Worm (Caenorhabditis elegans) whole organism, late embryonic: ENCODE measurements around the gene sdz-26.

Experiments used
- C08G9.2 ChIP-seq: sonication (generic microtip); optimal IDR thresholded peaks from 2 replicates; lab custom pipeline; 2016; ENCODE audit warnings: mild to moderate bottlenecking, missing genetic modification characterization, moderate library complexity, missing compliant biosample characterization
- K09A11.1 ChIP-seq: sonication (generic microtip); optimal IDR thresholded peaks from 2 replicates; lab custom pipeline; 2017; ENCODE audit warnings: antibody characterized with exemption, mild to moderate bottlenecking, missing genetic modification characterization, missing compliant biosample characterization; ENCODE audit not compliant: insufficient read depth
- ahr-1 ChIP-seq: sonication (generic microtip); optimal IDR thresholded peaks from 2 replicates; lab custom pipeline; 2016; ENCODE audit warnings: missing genetic modification characterization, missing compliant biosample characterization
- ama-1 ChIP-seq: fragments of 150-350 bp; optimal IDR thresholded peaks from 2 replicates; lab custom pipeline; 2014
- ceh-14 ChIP-seq: sonication (generic microtip); optimal IDR thresholded peaks from 2 replicates; lab custom pipeline; 2016; ENCODE audit warnings: missing genotype, missing genetic modification characterization, missing compliant biosample characterization
- ceh-18 ChIP-seq: sonication (generic microtip); optimal IDR thresholded peaks from 2 replicates; lab custom pipeline; 2016; ENCODE audit warnings: missing genetic modification characterization, missing compliant biosample characterization
- ceh-19 ChIP-seq: fragments of 200-800 bp; sonication (Bioruptor generic); optimal IDR thresholded peaks from 2 replicates; lab custom pipeline; 2018; ENCODE audit warnings: mild to moderate bottlenecking, missing genetic modification characterization, missing compliant biosample characterization
- ceh-22 ChIP-seq: sonication (generic microtip); optimal IDR thresholded peaks from 2 replicates; lab custom pipeline; 2017; ENCODE audit warnings: missing biosample characterization, missing genetic modification characterization
- ceh-24 ChIP-seq: sonication (generic microtip); optimal IDR thresholded peaks from 2 replicates; lab custom pipeline; 2016; ENCODE audit warnings: mild to moderate bottlenecking, missing genetic modification characterization, missing compliant biosample characterization
- ceh-31 ChIP-seq: sonication (generic microtip); optimal IDR thresholded peaks from 2 replicates; lab custom pipeline; 2016; ENCODE audit warnings: missing genetic modification characterization, missing compliant biosample characterization
- ceh-34 ChIP-seq: sonication (generic microtip); optimal IDR thresholded peaks from 2 replicates; lab custom pipeline; 2016; ENCODE audit warnings: mild to moderate bottlenecking, missing genetic modification characterization, missing compliant biosample characterization
- ceh-48 ChIP-seq: sonication (generic microtip); optimal IDR thresholded peaks from 2 replicates; lab custom pipeline; 2016; ENCODE audit warnings: missing genetic modification characterization, inconsistent platforms, missing compliant biosample characterization
- ceh-9 ChIP-seq: sonication (generic microtip); optimal IDR thresholded peaks from 2 replicates; lab custom pipeline; 2016; ENCODE audit warnings: mild to moderate bottlenecking, missing genetic modification characterization, inconsistent platforms, missing compliant biosample characterization
- dmd-4 ChIP-seq: sonication (generic microtip); optimal IDR thresholded peaks from 2 replicates; lab custom pipeline; 2016; ENCODE audit warnings: borderline replicate concordance, missing genetic modification characterization, missing compliant biosample characterization
- dve-1 ChIP-seq: sonication (generic microtip); optimal IDR thresholded peaks from 2 replicates; lab custom pipeline; 2017; ENCODE audit warnings: antibody characterized with exemption, mild to moderate bottlenecking, missing genetic modification characterization, missing compliant biosample characterization
- elt-2 ChIP-seq: sonication (generic microtip); optimal IDR thresholded peaks from 2 replicates; lab custom pipeline; 2016; ENCODE audit warnings: missing genetic modification reagents, missing genetic modification characterization, missing compliant biosample characterization
- elt-4 ChIP-seq: sonication (generic microtip); optimal IDR thresholded peaks from 2 replicates; lab custom pipeline; 2016; ENCODE audit warnings: missing genetic modification characterization, missing compliant biosample characterization
- ets-4 ChIP-seq: sonication (generic microtip); optimal IDR thresholded peaks from 2 replicates; lab custom pipeline; 2016; ENCODE audit warnings: missing genetic modification characterization, missing compliant biosample characterization
- fax-1 ChIP-seq: sonication (generic microtip); optimal IDR thresholded peaks from 2 replicates; lab custom pipeline; 2016; ENCODE audit warnings: missing genotype, missing genetic modification characterization, missing compliant biosample characterization
- fkh-10 ChIP-seq: fragments of 150-350 bp; optimal IDR thresholded peaks from 2 replicates; lab custom pipeline; 2014; ENCODE audit warnings: missing biosample characterization, missing genetic modification reagents, missing genetic modification characterization
- gmeb-2 ChIP-seq: sonication (generic microtip); optimal IDR thresholded peaks from 2 replicates; lab custom pipeline; 2016; ENCODE audit warnings: missing genetic modification characterization, inconsistent platforms, missing compliant biosample characterization
- hlh-13 ChIP-seq: fragments of 200-800 bp; sonication (Bioruptor generic); optimal IDR thresholded peaks from 2 replicates; lab custom pipeline; 2018; ENCODE audit warnings: mild to moderate bottlenecking, missing genetic modification characterization, missing compliant biosample characterization
- hlh-30 ChIP-seq: sonication (generic microtip); optimal IDR thresholded peaks from 2 replicates; lab custom pipeline; 2017; ENCODE audit warnings: antibody characterized with exemption, missing genetic modification characterization, missing compliant biosample characterization; ENCODE audit not compliant: insufficient read depth
- hlh-6 ChIP-seq: sonication (generic microtip); optimal IDR thresholded peaks from 2 replicates; lab custom pipeline; 2016; ENCODE audit warnings: missing genotype, missing genetic modification characterization, missing compliant biosample characterization
- lim-6 ChIP-seq: sonication (generic microtip); optimal IDR thresholded peaks from 2 replicates; lab custom pipeline; 2016; ENCODE audit warnings: missing genetic modification characterization, missing compliant biosample characterization
- mec-3 ChIP-seq: sonication (generic microtip); optimal IDR thresholded peaks from 2 replicates; lab custom pipeline; 2016; ENCODE audit warnings: borderline replicate concordance, missing genetic modification characterization, missing compliant biosample characterization
- nhr-232 ChIP-seq: sonication (generic microtip); optimal IDR thresholded peaks from 2 replicates; lab custom pipeline; 2016; ENCODE audit warnings: missing genetic modification characterization, missing compliant biosample characterization
- odd-2 ChIP-seq: sonication (generic microtip); optimal IDR thresholded peaks from 2 replicates; lab custom pipeline; 2017; ENCODE audit warnings: antibody characterized with exemption, mild to moderate bottlenecking, missing genetic modification characterization, missing compliant biosample characterization
- pag-3 ChIP-seq: sonication (generic microtip); optimal IDR thresholded peaks from 2 replicates; lab custom pipeline; 2016; ENCODE audit warnings: missing compliant biosample characterization, missing genetic modification characterization, borderline replicate concordance
- pax-1 ChIP-seq: fragments of 150-350 bp; optimal IDR thresholded peaks from 2 replicates; lab custom pipeline; 2014; ENCODE audit warnings: missing biosample characterization, missing genetic modification characterization
- pha-4 ChIP-seq: fragments of 150-350 bp; optimal IDR thresholded peaks from 2 replicates; lab custom pipeline; 2018; ENCODE audit warnings: missing biosample characterization, missing genetic modification reagents, missing genetic modification characterization
- ref-2 ChIP-seq: sonication (generic microtip); optimal IDR thresholded peaks from 2 replicates; lab custom pipeline; 2016; ENCODE audit warnings: missing genetic modification characterization, missing compliant biosample characterization
- rnt-1 ChIP-seq: sonication (generic microtip); optimal IDR thresholded peaks from 2 replicates; lab custom pipeline; 2016; ENCODE audit warnings: missing genetic modification characterization, missing compliant biosample characterization
- sox-4 ChIP-seq: sonication (generic microtip); optimal IDR thresholded peaks from 2 replicates; lab custom pipeline; 2017; ENCODE audit warnings: mild to moderate bottlenecking, missing genetic modification characterization, inconsistent platforms, missing compliant biosample characterization
- tbx-7 ChIP-seq: sonication (generic microtip); optimal IDR thresholded peaks from 2 replicates; lab custom pipeline; 2016; ENCODE audit warnings: missing genotype, missing genetic modification characterization, missing compliant biosample characterization
- unc-42 ChIP-seq: sonication (generic microtip); optimal IDR thresholded peaks from 2 replicates; lab custom pipeline; 2016; ENCODE audit warnings: missing genotype, missing genetic modification characterization, missing compliant biosample characterization
- unc-86 ChIP-seq: sonication (generic microtip); optimal IDR thresholded peaks from 2 replicates; lab custom pipeline; 2016; ENCODE audit warnings: missing genetic modification characterization, missing compliant biosample characterization
- zip-5 ChIP-seq: sonication (generic microtip); optimal IDR thresholded peaks from 2 replicates; lab custom pipeline; 2016; ENCODE audit warnings: missing genetic modification characterization, missing compliant biosample characterization
- ztf-16 ChIP-seq: sonication (generic microtip); optimal IDR thresholded peaks from 2 replicates; lab custom pipeline; 2017; ENCODE audit warnings: missing genetic modification characterization, missing compliant biosample characterization

sdz-26 gene

DNA sequence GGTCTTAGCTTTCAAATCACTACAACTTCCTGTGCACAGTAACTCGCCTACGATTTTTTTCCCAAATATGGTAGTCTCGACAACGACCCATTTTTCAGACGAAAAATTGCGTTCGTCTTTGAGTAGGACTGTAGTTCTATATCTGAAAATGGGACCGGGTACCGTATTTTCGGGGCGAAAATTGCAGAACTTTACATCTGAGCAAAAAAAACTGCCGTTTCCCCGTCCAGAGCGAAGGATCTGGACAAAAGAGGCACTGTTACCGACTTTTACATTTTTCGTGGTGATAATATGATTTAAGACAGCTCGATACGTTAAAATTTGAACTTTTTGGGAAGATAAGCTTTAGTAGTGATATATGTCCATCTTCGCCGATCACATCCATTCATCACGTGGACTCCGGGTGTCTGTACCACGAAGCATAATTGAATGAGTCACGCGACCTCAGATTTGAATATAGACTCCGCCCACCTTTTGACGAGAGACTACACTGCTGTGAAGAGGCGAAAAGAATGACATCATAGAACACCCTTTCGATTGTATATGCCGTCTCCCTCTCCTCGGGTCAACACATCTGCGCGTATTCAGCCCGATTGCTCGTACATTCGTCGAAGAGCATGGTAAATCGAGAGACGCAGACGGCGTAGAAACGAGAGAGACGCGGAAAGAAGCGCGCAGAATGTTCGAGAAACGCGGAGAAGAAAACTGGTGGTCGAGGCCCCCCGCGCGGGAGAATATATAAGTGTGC lies 23.4 kb downstream of the sdz-26 start (continued):
- TF ChIP-seq rnt-1 (peak; percentile 91), zip-5 (tag; lab: Kevin White, UChicago) (no peak), ets-4 (peak; percentile 85), pax-1 (tag; lab: Kevin White, UChicago) (peak; percentile 18), sox-4 (tag; lab: Kevin White, UChicago) (no peak), ceh-22 (tag; lab: Kevin White, UChicago) (peak; percentile 77), hlh-13 (GFP tag; lab: Kevin White, UChicago) (no peak), hlh-30 (peak; percentile 97), unc-42 (tag; lab: Kevin White, UChicago) (peak; percentile 53), elt-4 (tag; lab: Kevin White, UChicago) (no peak), ceh-18 (tag; lab: Kevin White, UChicago) (peak; percentile 43), hlh-6 (tag; lab: Kevin White, UChicago) (no peak), lim-6 (tag; lab: Kevin White, UChicago) (no peak), pha-4 (tag; lab: Kevin White, UChicago) (no peak), ztf-16 (tag; lab: Kevin White, UChicago) (no peak), unc-86 (tag; lab: Kevin White, UChicago) (no peak), ceh-19 (peak; percentile 38), pag-3 (tag; lab: Kevin White, UChicago) (no peak), tbx-7 (tag; lab: Kevin White, UChicago) (peak; percentile 8), ama-1 (peak; percentile 21), fkh-10 (GFP tag; lab: Kevin White, UChicago) (no peak), C08G9.2 (tag; lab: Kevin White, UChicago) (peak; percentile 45), gmeb-2 (no peak), nhr-232 (peak; percentile 14), ceh-48 (tag; lab: Kevin White, UChicago) (no peak), odd-2 (tag; lab: Kevin White, UChicago) (no peak), ceh-24 (tag; lab: Kevin White, UChicago) (no peak), ceh-14 (tag; lab: Kevin White, UChicago) (peak; percentile 74), dve-1 (tag; lab: Kevin White, UChicago) (peak; percentile 19), ref-2 (peak; percentile 93), K09A11.1 (no peak), mec-3 (no peak), ceh-9 (tag; lab: Kevin White, UChicago) (no peak), dmd-4 (tag; lab: Kevin White, UChicago) (peak; percentile 48), fax-1 (no peak), ceh-34 (tag; lab: Kevin White, UChicago) (peak; percentile 95)

DNA sequence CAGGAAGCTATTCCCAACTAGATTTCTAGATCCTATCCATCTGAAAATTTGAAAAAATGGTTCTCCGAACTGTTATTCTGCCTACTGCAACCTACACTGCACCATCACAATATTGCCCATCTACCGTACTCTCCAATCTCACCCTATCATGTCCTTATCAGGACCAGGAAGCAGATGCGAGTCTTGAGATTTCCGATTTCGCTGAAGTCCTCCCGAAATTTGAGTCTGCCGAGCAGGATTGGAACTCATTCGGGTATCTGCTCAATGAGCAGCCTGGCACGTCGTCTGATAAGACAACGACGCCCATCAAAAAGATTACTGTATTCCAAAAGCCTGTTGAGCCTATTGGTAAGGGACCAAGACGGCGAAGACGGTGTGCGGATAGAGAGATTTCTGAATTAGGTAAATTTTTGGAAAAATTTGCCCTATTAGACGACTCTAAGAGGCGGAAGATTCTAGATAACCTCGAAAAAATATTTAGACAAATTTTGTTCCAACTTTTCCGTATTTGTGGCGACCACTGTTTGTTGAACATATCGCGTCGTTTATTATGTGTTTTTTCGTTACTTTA lies 24.0 kb downstream of the sdz-26 start:
- TF ChIP-seq elt-2 (peak; percentile 2), ceh-18 (tag; lab: Kevin White, UChicago) (no peak), ahr-1 (tag; lab: Kevin White, UChicago) (peak; percentile 12), ama-1 (peak; percentile 95), ceh-31 (tag; lab: Kevin White, UChicago) (peak; percentile 43)
